Worm (Caenorhabditis elegans) whole organism, young adult: ENCODE data around the gene C05B5.17.

Source experiments
- B0019.2 ChIP-seq: fragments of 200-800 bp; sonication (Bioruptor generic); conservative IDR thresholded peaks from 2 replicates; pipeline ENCODE4 v1.3.6; 2022; ENCODE audit warnings: missing genetic modification reagents, missing genetic modification characterization, missing compliant biosample characterization
- B0261.1 ChIP-seq: sonication (generic microtip); optimal IDR thresholded peaks from 2 replicates; lab custom pipeline; 2016; ENCODE audit warnings: mild to moderate bottlenecking, missing genetic modification characterization, moderate library complexity, missing compliant biosample characterization
- B0336.3 ChIP-seq: fragments of 200-800 bp; sonication (Bioruptor generic); IDR thresholded peaks from 2 replicates; pipeline ENCODE4 v1.3.6; 2022; ENCODE audit warnings: missing genetic modification characterization, missing compliant biosample characterization
- C17E4.6 ChIP-seq: fragments of 200-800 bp; sonication (Bioruptor generic); IDR thresholded peaks from 2 replicates; pipeline ENCODE4 v1.3.6; 2022; ENCODE audit warnings: missing genetic modification reagents, missing genetic modification characterization, missing compliant biosample characterization
- F10E7.11 ChIP-seq: sonication (generic microtip); optimal IDR thresholded peaks from 2 replicates; lab custom pipeline; 2017; ENCODE audit warnings: mild to moderate bottlenecking, missing genetic modification characterization, moderate library complexity, missing compliant biosample characterization
- F55B11.4 ChIP-seq: sonication (generic microtip); optimal IDR thresholded peaks from 2 replicates; lab custom pipeline; 2016; ENCODE audit warnings: missing compliant biosample characterization, missing genetic modification characterization, borderline replicate concordance; ENCODE audit not compliant: insufficient read depth
- F57A8.1 ChIP-seq: fragments of 200-800 bp; sonication (Bioruptor generic); optimal IDR thresholded peaks from 2 replicates; lab custom pipeline; 2018; ENCODE audit warnings: mild to moderate bottlenecking, missing genetic modification characterization, moderate library complexity, missing compliant biosample characterization
- Y56A3A.18 ChIP-seq: fragments of 200-800 bp; sonication (Bioruptor generic); IDR thresholded peaks from 2 replicates; pipeline ENCODE4 v1.3.6; 2022; ENCODE audit warnings: missing genetic modification reagents, missing genetic modification characterization, missing compliant biosample characterization
- ZK185.1 ChIP-seq: sonication (generic microtip); optimal IDR thresholded peaks from 2 replicates; lab custom pipeline; 2016; ENCODE audit warnings: mild to moderate bottlenecking, missing genetic modification characterization, missing compliant biosample characterization; ENCODE audit not compliant: poor library complexity, severe bottlenecking
- aptf-2 ChIP-seq: fragments of 200-800 bp; sonication (Bioruptor generic); conservative IDR thresholded peaks from 2 replicates; pipeline ENCODE4 v1.3.6; 2022; ENCODE audit warnings: missing genetic modification reagents, missing genetic modification characterization, missing compliant biosample characterization
- atf-7 ChIP-seq: sonication (generic microtip); optimal IDR thresholded peaks from 2 replicates; lab custom pipeline; 2017; ENCODE audit warnings: mild to moderate bottlenecking, missing genetic modification characterization, missing compliant biosample characterization
- attf-5 ChIP-seq: fragments of 200-800 bp; sonication (Bioruptor generic); optimal IDR thresholded peaks from 2 replicates; lab custom pipeline; 2018; ENCODE audit warnings: mild to moderate bottlenecking, missing genetic modification characterization, missing compliant biosample characterization
- bed-1 ChIP-seq: fragments of 200-800 bp; sonication (Bioruptor generic); IDR thresholded peaks from 2 replicates; pipeline ENCODE4 v1.3.6; 2022; ENCODE audit warnings: missing genetic modification reagents, missing genetic modification characterization, missing compliant biosample characterization
- bed-2 ChIP-seq: fragments of 200-800 bp; sonication (Bioruptor generic); IDR thresholded peaks from 2 replicates; pipeline ENCODE4 v1.3.6; 2022; ENCODE audit warnings: missing genetic modification reagents, missing genetic modification characterization, missing compliant biosample characterization
- ccch-3 ChIP-seq: fragments of 200-800 bp; sonication (Bioruptor generic); optimal IDR thresholded peaks from 2 replicates; lab custom pipeline; 2018; ENCODE audit warnings: mild to moderate bottlenecking, missing genetic modification characterization, missing compliant biosample characterization
- ceh-100 ChIP-seq: fragments of 200-800 bp; sonication (Bioruptor generic); IDR thresholded peaks from 2 replicates; pipeline ENCODE4 v1.3.6; 2022; ENCODE audit warnings: missing genetic modification reagents, missing genetic modification characterization, missing compliant biosample characterization
- chd-7 ChIP-seq: sonication (generic microtip); optimal IDR thresholded peaks from 2 replicates; lab custom pipeline; 2016; ENCODE audit warnings: mild to moderate bottlenecking, missing genetic modification characterization, moderate library complexity, missing compliant biosample characterization
- die-1 ChIP-seq: sonication (generic microtip); optimal IDR thresholded peaks from 2 replicates; lab custom pipeline; 2016; ENCODE audit warnings: missing genotype, mild to moderate bottlenecking, missing genetic modification characterization, missing compliant biosample characterization
- dox-1 ChIP-seq: fragments of 200-800 bp; sonication (Bioruptor generic); IDR thresholded peaks from 2 replicates; pipeline ENCODE4 v1.3.6; 2022; ENCODE audit warnings: missing genetic modification reagents, missing genetic modification characterization, missing compliant biosample characterization
- dpl-1 ChIP-seq: fragments of 150-350 bp; optimal IDR thresholded peaks from 2 replicates; lab custom pipeline; 2014; ENCODE audit warnings: missing biosample characterization, missing genetic modification reagents, missing genetic modification characterization
- egrh-3 ChIP-seq: fragments of 200-800 bp; sonication (Bioruptor generic); IDR thresholded peaks from 2 replicates; pipeline ENCODE4 v1.3.6; 2022; ENCODE audit warnings: missing genetic modification reagents, missing genetic modification characterization, missing compliant biosample characterization
- hlh-12 ChIP-seq: sonication (generic microtip); optimal IDR thresholded peaks from 2 replicates; lab custom pipeline; 2016; ENCODE audit warnings: missing genetic modification characterization, missing compliant biosample characterization
- hmg-20 ChIP-seq: fragments of 200-800 bp; sonication (Bioruptor generic); IDR thresholded peaks from 2 replicates; pipeline ENCODE4 v1.3.6; 2022; ENCODE audit warnings: missing genetic modification reagents, missing genetic modification characterization, missing compliant biosample characterization
- let-526 ChIP-seq: fragments of 200-800 bp; sonication (Bioruptor generic); IDR thresholded peaks from 2 replicates; pipeline ENCODE4 v1.3.6; 2022; ENCODE audit warnings: missing genetic modification reagents, missing genetic modification characterization, missing compliant biosample characterization
- let-607 ChIP-seq, 2 experiments: fragments of 200-800 bp in 1 of 2; sonication (Bioruptor generic) in 1 of 2; sonication (generic microtip) in 1 of 2; optimal IDR thresholded peaks; 2 replicates each; lab custom pipeline; 2016 to 2018; ENCODE audit warnings: mild to moderate bottlenecking in 2 of 2, missing compliant biosample characterization in 2 of 2, missing genetic modification characterization in 2 of 2, moderate library complexity in 2 of 2, missing genotype in 1 of 2
- lin-26 ChIP-seq: fragments of 200-800 bp; sonication (Bioruptor generic); IDR thresholded peaks from 2 replicates; pipeline ENCODE4 v1.3.6; 2022; ENCODE audit warnings: missing genetic modification reagents, missing genetic modification characterization, missing compliant biosample characterization
- lsy-27 ChIP-seq: sonication (generic microtip); optimal IDR thresholded peaks from 2 replicates; lab custom pipeline; 2017; ENCODE audit warnings: missing genetic modification characterization, mild to moderate bottlenecking, missing compliant biosample characterization, antibody characterized with exemption, missing genotype, borderline replicate concordance; ENCODE audit not compliant: insufficient read depth
- madf-10 ChIP-seq: sonication (generic microtip); optimal IDR thresholded peaks from 2 replicates; lab custom pipeline; 2016; ENCODE audit warnings: mild to moderate bottlenecking, missing genetic modification characterization, missing compliant biosample characterization
- madf-6 ChIP-seq: fragments of 200-800 bp; sonication (Bioruptor generic); IDR thresholded peaks from 2 replicates; pipeline ENCODE4 v1.3.6; 2022; ENCODE audit warnings: missing genetic modification reagents, missing genetic modification characterization, missing compliant biosample characterization
- madf-8 ChIP-seq: fragments of 200-800 bp; sonication (Bioruptor generic); conservative IDR thresholded peaks from 2 replicates; pipeline ENCODE4 v1.3.6; 2022; ENCODE audit warnings: missing genetic modification reagents, missing genetic modification characterization, missing compliant biosample characterization
- nfya-1 ChIP-seq: sonication (generic microtip); optimal IDR thresholded peaks from 2 replicates; lab custom pipeline; 2017; ENCODE audit warnings: antibody characterized with exemption, missing compliant biosample characterization, missing genetic modification characterization, borderline replicate concordance; ENCODE audit not compliant: insufficient read depth
- nfya-2 ChIP-seq: fragments of 200-800 bp; sonication (Bioruptor generic); IDR thresholded peaks from 2 replicates; pipeline ENCODE4 v1.3.6; 2022; ENCODE audit warnings: missing genetic modification reagents, missing genetic modification characterization, missing compliant biosample characterization
- nhr-90 ChIP-seq: sonication (generic microtip); optimal IDR thresholded peaks from 2 replicates; lab custom pipeline; 2016; ENCODE audit warnings: missing genotype, mild to moderate bottlenecking, missing genetic modification characterization, missing compliant biosample characterization
- rec-8 ChIP-seq, 2 experiments: sonication (generic microtip); optimal IDR thresholded peaks; 2 replicates each; lab custom pipeline; 2016; ENCODE audit warnings: mild to moderate bottlenecking in 2 of 2, missing genetic modification characterization in 2 of 2, missing genetic modification reagents in 2 of 2, missing genotype in 2 of 2, missing biosample characterization in 1 of 2, missing compliant biosample characterization in 1 of 2, moderate library complexity in 1 of 2
- snpc-1.1 ChIP-seq: sonication (generic microtip); optimal IDR thresholded peaks from 2 replicates; lab custom pipeline; 2017; ENCODE audit warnings: missing genetic modification characterization, mild to moderate bottlenecking, missing compliant biosample characterization, antibody characterized with exemption, moderate library complexity, missing genotype, missing genetic modification reagents; ENCODE audit not compliant: insufficient read depth
- tbp1 ChIP-seq: fragments of 200-800 bp; sonication (Bioruptor generic); optimal IDR thresholded peaks from 2 replicates; lab custom pipeline; 2018; ENCODE audit warnings: mild to moderate bottlenecking, missing genetic modification characterization, missing compliant biosample characterization
- zfh-2 ChIP-seq: fragments of 200-800 bp; sonication (Bioruptor generic); conservative IDR thresholded peaks from 2 replicates; pipeline ENCODE4 v1.3.6; 2022; ENCODE audit warnings: missing genetic modification reagents, missing genetic modification characterization, missing compliant biosample characterization
- ztf-3 ChIP-seq: fragments of 200-800 bp; sonication (Bioruptor generic); optimal IDR thresholded peaks from 2 replicates; lab custom pipeline; 2018; ENCODE audit warnings: mild to moderate bottlenecking, missing genetic modification characterization, missing compliant biosample characterization

C05B5.17 gene

ce11 chrIII:9997890-9998289, 1.2 kb downstream of the C05B5.17 start, which contains the start of gene pqn-8:
Gene pqn-8, minus strand, starts transcription at chrIII:9997990.
- TF ChIP-seq zfh-2 (GFP tag; lab: Robert Waterston, UW) (no peak), Y56A3A.18 (GFP tag; lab: Robert Waterston, UW) (no peak), nhr-90 (tag; lab: Kevin White, UChicago) (no peak), chd-7 (tag; lab: Kevin White, UChicago) (no peak), nfya-2 (GFP tag; lab: Robert Waterston, UW) (no peak), ZK185.1 (tag; lab: Kevin White, UChicago) (no peak)

ce11 chrIII:9993535-9993934, 5.6 kb downstream of the C05B5.17 start, which contains the start of gene C05B5.4:
Gene C05B5.4, plus strand, starts transcription at chrIII:9993885.
- no peak for TF ChIP-seq F10E7.11 (tag; lab: Kevin White, UChicago)
- TF ChIP-seq ceh-100 (GFP tag; lab: Robert Waterston, UW) = no peak
- no peak for TF ChIP-seq B0261.1
- TF ChIP-seq tbp1 = no peak
- TF ChIP-seq madf-6 = no peak
- no peak for TF ChIP-seq nfya-1
- TF ChIP-seq madf-8 (GFP tag; lab: Robert Waterston, UW) = no peak
- TF ChIP-seq hmg-20 (GFP tag; lab: Robert Waterston, UW) = no peak
- no peak for TF ChIP-seq lin-26
- no peak for TF ChIP-seq B0019.2
- no peak for TF ChIP-seq attf-5 (GFP tag; lab: Kevin White, UChicago)
- no peak for TF ChIP-seq F57A8.1 (GFP tag; lab: Kevin White, UChicago)
- no peak for TF ChIP-seq dox-1 (GFP tag; lab: Robert Waterston, UW)
- TF ChIP-seq let-526 (GFP tag; lab: Robert Waterston, UW) = no peak
- no peak for TF ChIP-seq C17E4.6 (GFP tag; lab: Robert Waterston, UW)
- TF ChIP-seq bed-2 (GFP tag; lab: Robert Waterston, UW) = no peak
- TF ChIP-seq ztf-3 (GFP tag; lab: Kevin White, UChicago) = no peak

- TF ChIP-seq rec-8 (tag; optimal IDR thresholded peaks at IDR 0.05; lab: Kevin White, UChicago) (no peak), hlh-12 (tag; lab: Kevin White, UChicago) (no peak), F55B11.4 (tag; lab: Kevin White, UChicago) (no peak), B0019.2 (no peak), lsy-27 (tag; lab: Kevin White, UChicago) (no peak), egrh-3 (GFP tag; lab: Robert Waterston, UW) (no peak), B0336.3 (GFP tag; lab: Robert Waterston, UW) (no peak), madf-10 (tag; lab: Kevin White, UChicago) (no peak), atf-7 (no peak), let-607 (tag; optimal IDR thresholded peaks at IDR 0.05; lab: Kevin White, UChicago) (no peak), madf-6 (no peak), aptf-2 (GFP tag; lab: Robert Waterston, UW) (no peak), die-1 (tag; lab: Kevin White, UChicago) (no peak), nhr-90 (tag; lab: Kevin White, UChicago) (no peak), ccch-3 (no peak), bed-1 (GFP tag; lab: Robert Waterston, UW) (no peak), dpl-1 (GFP tag; lab: Kevin White, UChicago) (no peak), C17E4.6 (GFP tag; lab: Robert Waterston, UW) (no peak), snpc-1.1 (tag; lab: Kevin White, UChicago) (no peak)
Measured at ce11 chrIII:9991324-9991723, 7.8 kb downstream of the C05B5.17 start.
